Fruit fly (Drosophila melanogaster) whole organism, embryonic: Measurements from ENCODE around the gene Sdhaf3.
A peak's percentile ranks its signal among the peaks of the same experiment; 100 is the strongest.

ENCODE experiments used
- ATbp ChIP-seq: fragments of 200-800 bp; sonication (Bioruptor generic); optimal IDR thresholded peaks from 2 replicates; lab custom pipeline; 2017; ENCODE audit warnings: missing biosample characterization, mild to moderate bottlenecking, missing genetic modification characterization, missing genetic modification reagents
- Ada2b ChIP-seq: fragments of 200-800 bp; sonication (Bioruptor generic); IDR thresholded peaks from 2 replicates; pipeline ENCODE4 v1.3.6; 2022; ENCODE audit warnings: missing biosample characterization, missing genetic modification characterization
- Adf1 ChIP-seq: fragments of 200-800 bp; sonication (Bioruptor generic); IDR thresholded peaks from 2 replicates; pipeline ENCODE4 v1.3.6; 2022; ENCODE audit warnings: missing biosample characterization, missing genetic modification characterization
- BEAF-32 ChIP-seq: fragments of 200-800 bp; sonication (Bioruptor generic); optimal IDR thresholded peaks from 3 replicates; lab custom pipeline; 2017; ENCODE audit warnings: missing biosample characterization, missing genetic modification characterization, mild to moderate bottlenecking, moderate library complexity, missing genetic modification reagents
- CG10147 ChIP-seq: fragments of 200-800 bp; sonication (Bioruptor generic); optimal IDR thresholded peaks from 2 replicates; lab custom pipeline; 2019; ENCODE audit warnings: missing biosample characterization, mild to moderate bottlenecking, missing genetic modification characterization, moderate library complexity
- CG1024 ChIP-seq: fragments of 200-800 bp; sonication (Bioruptor generic); IDR thresholded peaks from 2 replicates; pipeline ENCODE4 v1.3.6; 2022; ENCODE audit warnings: missing biosample characterization, missing genetic modification characterization
- CG10462 ChIP-seq: fragments of 200-800 bp; sonication (Bioruptor generic); optimal IDR thresholded peaks from 2 replicates; lab custom pipeline; 2016; ENCODE audit warnings: missing biosample characterization, missing genetic modification characterization
- CG11456 ChIP-seq: fragments of 200-800 bp; sonication (Bioruptor generic); IDR thresholded peaks from 3 replicates; pipeline ENCODE4 v1.3.6; 2022; ENCODE audit warnings: missing biosample characterization, missing genetic modification characterization
- CG12104 ChIP-seq: fragments of 200-800 bp; sonication (Bioruptor generic); optimal IDR thresholded peaks from 3 replicates; lab custom pipeline; 2016; ENCODE audit warnings: missing biosample characterization, missing genetic modification characterization
- CG13624 ChIP-seq: fragments of 200-800 bp; sonication (Bioruptor generic); optimal IDR thresholded peaks from 2 replicates; lab custom pipeline; 2016; ENCODE audit warnings: missing biosample characterization, missing genetic modification characterization
- CG14667 ChIP-seq: fragments of 200-800 bp; sonication (Bioruptor generic); IDR thresholded peaks from 2 replicates; pipeline ENCODE4 v1.3.6; 2022; ENCODE audit warnings: missing biosample characterization, missing genetic modification characterization
- CG16815 ChIP-seq: fragments of 200-800 bp; sonication (Bioruptor generic); optimal IDR thresholded peaks from 3 replicates; lab custom pipeline; 2017; ENCODE audit warnings: missing biosample characterization, mild to moderate bottlenecking, missing genetic modification characterization
- CG18011 ChIP-seq: fragments of 200-800 bp; sonication (Bioruptor generic); optimal IDR thresholded peaks from 2 replicates; lab custom pipeline; 2017; ENCODE audit warnings: missing biosample characterization, missing genetic modification characterization, mild to moderate bottlenecking, moderate library complexity, missing genotype
- CG18619 ChIP-seq: fragments of 200-800 bp; sonication (Bioruptor generic); optimal IDR thresholded peaks from 3 replicates; lab custom pipeline; 2017; ENCODE audit warnings: missing biosample characterization, mild to moderate bottlenecking, missing genetic modification characterization
- CG2889 ChIP-seq: fragments of 200-800 bp; sonication (Bioruptor generic); IDR thresholded peaks from 3 replicates; pipeline ENCODE4 v1.3.6; 2022; ENCODE audit warnings: missing biosample characterization, missing genetic modification characterization
- CG31441 ChIP-seq: fragments of 200-800 bp; sonication (Bioruptor generic); IDR thresholded peaks from 2 replicates; pipeline ENCODE4 v1.3.6; 2022; ENCODE audit warnings: missing biosample characterization, missing genetic modification characterization
- CG3838 ChIP-seq: fragments of 200-800 bp; sonication (Bioruptor generic); optimal IDR thresholded peaks from 3 replicates; lab custom pipeline; 2016; ENCODE audit warnings: missing biosample characterization, missing genetic modification characterization
- CG3847 ChIP-seq: fragments of 200-800 bp; sonication (Bioruptor generic); IDR thresholded peaks from 2 replicates; pipeline ENCODE4 v1.3.6; 2022; ENCODE audit warnings: missing biosample characterization, missing genetic modification characterization
- CG4282 ChIP-seq: fragments of 200-800 bp; sonication (Bioruptor generic); optimal IDR thresholded peaks from 2 replicates; lab custom pipeline; 2016; ENCODE audit warnings: missing biosample characterization, missing genetic modification characterization
- CG4820 ChIP-seq: fragments of 200-800 bp; sonication (Bioruptor generic); optimal IDR thresholded peaks from 3 replicates; lab custom pipeline; 2016; ENCODE audit warnings: missing biosample characterization, missing genetic modification characterization
- CG9437 ChIP-seq: fragments of 200-800 bp; sonication (Bioruptor generic); optimal IDR thresholded peaks from 2 replicates; lab custom pipeline; 2018; ENCODE audit warnings: missing biosample characterization, mild to moderate bottlenecking, missing genetic modification characterization
- CG9876 ChIP-seq: fragments of 200-800 bp; sonication (Bioruptor generic); optimal IDR thresholded peaks from 2 replicates; lab custom pipeline; 2016; ENCODE audit warnings: missing biosample characterization, missing genetic modification characterization
- CHES-1-like ChIP-seq: fragments of 200-800 bp; sonication (Bioruptor generic); optimal IDR thresholded peaks from 2 replicates; lab custom pipeline; 2016; ENCODE audit warnings: missing biosample characterization, missing genetic modification characterization
- Chrac-16 ChIP-seq: fragments of 200-800 bp; sonication (Bioruptor generic); optimal IDR thresholded peaks from 3 replicates; lab custom pipeline; 2016; ENCODE audit warnings: missing biosample characterization, missing genetic modification characterization
- CrebB ChIP-seq: fragments of 200-800 bp; sonication (Bioruptor generic); optimal IDR thresholded peaks from 3 replicates; lab custom pipeline; 2018; ENCODE audit warnings: missing biosample characterization, mild to moderate bottlenecking, missing genetic modification characterization
- Dfd ChIP-seq, 2 experiments: fragments of >200 bp; optimal IDR thresholded peaks; 2 replicates each; lab custom pipeline; 2017; ENCODE audit warnings: missing biosample characterization in 2 of 2, missing genetic modification characterization in 2 of 2
- Dll ChIP-seq: fragments of 200-800 bp; sonication (Bioruptor generic); IDR thresholded peaks from 4 replicates; pipeline ENCODE4 v1.3.6; 2022; ENCODE audit warnings: missing biosample characterization, missing genetic modification characterization; ENCODE audit not compliant: partially characterized antibody
- Gsc ChIP-seq: fragments of 200-800 bp; sonication (Bioruptor generic); IDR thresholded peaks from 2 replicates; pipeline ENCODE4 v1.3.6; 2022; ENCODE audit warnings: missing biosample characterization, missing genetic modification characterization
- HLH54F ChIP-seq: fragments of 200-800 bp; sonication (Bioruptor generic); optimal IDR thresholded peaks from 3 replicates; lab custom pipeline; 2016; ENCODE audit warnings: missing biosample characterization, missing genetic modification characterization
- HmgD ChIP-seq: fragments of 200-800 bp; sonication (Bioruptor generic); optimal IDR thresholded peaks from 3 replicates; lab custom pipeline; 2016; ENCODE audit warnings: missing biosample characterization, missing genetic modification characterization
- Lhr ChIP-seq: fragments of 200-800 bp; sonication (Bioruptor generic); optimal IDR thresholded peaks from 3 replicates; lab custom pipeline; 2017; ENCODE audit warnings: mild to moderate bottlenecking, missing biosample characterization, missing genetic modification reagents, missing genetic modification characterization
- Lim3 ChIP-seq: fragments of 200-800 bp; sonication (Bioruptor generic); IDR thresholded peaks from 2 replicates; pipeline ENCODE4 v1.3.6; 2022; ENCODE audit warnings: missing biosample characterization, missing genetic modification characterization
- MBD-R2 ChIP-seq: fragments of 200-800 bp; sonication (Bioruptor generic); IDR thresholded peaks from 2 replicates; pipeline ENCODE4 v1.3.6; 2022; ENCODE audit warnings: missing biosample characterization, missing genetic modification characterization
- Mes4 ChIP-seq: fragments of 200-800 bp; sonication (Bioruptor generic); optimal IDR thresholded peaks from 2 replicates; lab custom pipeline; 2016; ENCODE audit warnings: missing biosample characterization, missing genetic modification characterization
- Optix ChIP-seq: fragments of 200-800 bp; sonication (Bioruptor generic); IDR thresholded peaks from 3 replicates; pipeline ENCODE4 v1.3.6; 2022; ENCODE audit warnings: missing biosample characterization, missing genetic modification characterization
- abd-A ChIP-seq: fragments of 200-800 bp; sonication (Bioruptor generic); optimal IDR thresholded peaks from 3 replicates; lab custom pipeline; 2019; ENCODE audit warnings: missing biosample characterization, mild to moderate bottlenecking, missing genetic modification characterization, moderate library complexity
- cwo ChIP-seq: fragments of 200-800 bp; sonication (Bioruptor generic); optimal IDR thresholded peaks from 3 replicates; lab custom pipeline; 2017; ENCODE audit warnings: missing biosample characterization, missing genetic modification characterization, mild to moderate bottlenecking, moderate library complexity, missing genetic modification reagents
- en ChIP-seq: fragments of 200-800 bp; sonication (Bioruptor generic); optimal IDR thresholded peaks from 2 replicates; lab custom pipeline; 2016; ENCODE audit warnings: missing biosample characterization, missing genetic modification characterization
- eyg ChIP-seq: fragments of 200-800 bp; sonication (Bioruptor generic); optimal IDR thresholded peaks from 3 replicates; lab custom pipeline; 2016; ENCODE audit warnings: missing biosample characterization, missing genetic modification characterization
- gem ChIP-seq: fragments of 200-800 bp; sonication (Bioruptor generic); optimal IDR thresholded peaks from 2 replicates; lab custom pipeline; 2019; ENCODE audit warnings: missing biosample characterization, mild to moderate bottlenecking, missing genetic modification characterization, moderate library complexity
- klu ChIP-seq: fragments of 200-800 bp; sonication (Bioruptor generic); IDR thresholded peaks from 2 replicates; pipeline ENCODE4 v1.3.6; 2022; ENCODE audit warnings: missing biosample characterization, missing genetic modification characterization
- lov ChIP-seq, 2 experiments: fragments of 200-800 bp in 1 of 2; fragments of >200 bp in 1 of 2; sonication (Bioruptor generic) in 1 of 2; IDR thresholded peaks in 1 of 2; optimal IDR thresholded peaks in 1 of 2; 2 replicates in 1 of 2; 3 replicates in 1 of 2; pipeline versions ENCODE4 v1.3.6 to Lab custom; 2017 to 2022; ENCODE audit warnings: missing biosample characterization in 1 of 2, missing genetic modification characterization in 1 of 2
- luna ChIP-seq: fragments of 200-800 bp; sonication (Bioruptor generic); optimal IDR thresholded peaks from 2 replicates; lab custom pipeline; 2016; ENCODE audit warnings: missing biosample characterization, missing genetic modification characterization
- nom ChIP-seq: fragments of 200-800 bp; sonication (Bioruptor generic); optimal IDR thresholded peaks from 2 replicates; lab custom pipeline; 2017; ENCODE audit warnings: missing biosample characterization, missing genetic modification characterization, mild to moderate bottlenecking, moderate library complexity, missing genetic modification reagents
- onecut ChIP-seq: fragments of 200-800 bp; sonication (Bioruptor generic); IDR thresholded peaks from 2 replicates; pipeline ENCODE4 v1.3.6; 2022; ENCODE audit warnings: missing biosample characterization, missing genetic modification characterization
- prd ChIP-seq, 3 experiments: fragments of >200 bp in 2 of 3; fragments of 200-800 bp in 1 of 3; sonication (Bioruptor generic) in 1 of 3; optimal IDR thresholded peaks in 2 of 3; IDR thresholded peaks in 1 of 3; 2 replicates in 2 of 3; 3 replicates in 1 of 3; pipeline versions ENCODE4 v1.3.6 to Lab custom; 2017 to 2022; ENCODE audit warnings: missing biosample characterization in 1 of 3, missing genetic modification characterization in 1 of 3
- ranshi ChIP-seq: fragments of 200-800 bp; sonication (Bioruptor generic); IDR thresholded peaks from 2 replicates; pipeline ENCODE4 v1.3.6; 2022; ENCODE audit warnings: missing biosample characterization, missing genetic modification characterization
- slp2 ChIP-seq: fragments of 200-800 bp; sonication (Bioruptor generic); optimal IDR thresholded peaks from 2 replicates; lab custom pipeline; 2016; ENCODE audit warnings: missing biosample characterization, missing genetic modification characterization
- so ChIP-seq: fragments of 200-800 bp; sonication (Bioruptor generic); IDR thresholded peaks from 3 replicates; pipeline ENCODE4 v1.3.6; 2022; ENCODE audit warnings: missing biosample characterization, missing genetic modification characterization
- zfh1 ChIP-seq: fragments of 200-800 bp; sonication (Bioruptor generic); IDR thresholded peaks from 3 replicates; pipeline ENCODE4 v1.3.6; 2022; ENCODE audit warnings: missing biosample characterization, missing genetic modification characterization

Gene Sdhaf3

DNA sequence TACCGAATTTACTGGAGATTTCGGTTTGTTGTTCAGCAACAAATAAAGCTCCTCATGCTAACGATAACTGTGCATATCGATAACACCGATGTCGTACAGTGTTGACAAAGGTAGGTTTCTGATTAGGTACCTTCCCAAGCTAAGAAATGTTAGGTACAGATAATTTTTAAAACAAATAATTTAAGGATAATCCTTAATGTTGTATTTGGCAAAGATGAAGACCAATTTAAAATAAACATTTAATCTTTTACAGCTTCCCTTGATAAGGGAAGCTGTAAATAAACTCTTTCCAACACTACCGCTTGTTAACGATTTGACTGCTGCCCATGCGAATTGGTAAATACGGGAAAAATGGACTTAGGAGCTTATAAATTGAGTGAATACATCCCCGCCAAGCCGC lies 39.3 kb downstream of the Sdhaf3 start, which contains the start of the genes Ttc1 and CG14882 (continued):
- TF ChIP-seq cwo (peak; percentile 68), so (GFP tag; lab: Robert Waterston, UW) (peak; percentile 90), Dll (peak; percentile 53; the same call in 2 of the 4 replicates), Ada2b (GFP tag; lab: Robert Waterston, UW) (peak; percentile 34; the same call in 1 of the 2 replicates), CG9437 (GFP tag; lab: Kevin White, UChicago) (peak; percentile 74), CG3838 (GFP tag; lab: Kevin White, UChicago) (peak; percentile 71), onecut (GFP tag; lab: Robert Waterston, UW) (peak; percentile 45), CG10147 (GFP tag; lab: Kevin White, UChicago) (peak; percentile 58), ATbp (peak; percentile 78), gem (peak; percentile 91), zfh1 (GFP tag; lab: Robert Waterston, UW) (peak; percentile 91), CG12104 (peak; percentile 63), CG18011 (GFP tag; lab: Kevin White, UChicago) (peak; percentile 82), Chrac-16 (GFP tag; lab: Kevin White, UChicago) (peak; percentile 84), Mes4 (peak; percentile 77), lov (optimal IDR thresholded peaks at IDR 0.05; lab: Kevin White, UChicago) (no peak), lov (GFP tag; IDR thresholded peaks at IDR 0.05; lab: Robert Waterston, UW) (no peak), Optix (peak; percentile 69), CG16815 (peak; percentile 56), ranshi (GFP tag; lab: Robert Waterston, UW) (peak; percentile 82), abd-A (tag; lab: Kevin White, UChicago) (no peak), HmgD (no peak), CG11456 (peak; percentile 84), slp2 (GFP tag; lab: Kevin White, UChicago) (peak; percentile 48), luna (GFP tag; lab: Kevin White, UChicago) (peak; percentile 55), MBD-R2 (GFP tag; lab: Robert Waterston, UW) (peak; percentile 93), klu (GFP tag; lab: Robert Waterston, UW) (peak; percentile 61), CG31441 (GFP tag; lab: Robert Waterston, UW) (peak; percentile 79), Gsc (GFP tag; lab: Robert Waterston, UW) (no peak), CG4820 (GFP tag; lab: Kevin White, UChicago) (peak; percentile 61), prd (optimal IDR thresholded peaks at IDR 0.05; lab: Kevin White, UChicago) (no peak), prd (GFP tag; IDR thresholded peaks at IDR 0.05; lab: Robert Waterston, UW) (peak; percentile 84), Dfd (GFP tag; optimal IDR thresholded peaks at IDR 0.05; lab: Kevin White, UChicago) (no peak), CG13624 (GFP tag; lab: Kevin White, UChicago) (peak; percentile 93), CG10462 (GFP tag; lab: Kevin White, UChicago) (peak; percentile 87), HLH54F (peak; percentile 87), Lhr (GFP tag; lab: Kevin White, UChicago) (peak; percentile 48), CrebB (tag; lab: Kevin White, UChicago) (peak; percentile 44), CG4282 (peak; percentile 72), CG14667 (GFP tag; lab: Robert Waterston, UW) (no peak; the same call in 1 of the 2 replicates), CHES-1-like (GFP tag; lab: Kevin White, UChicago) (peak; percentile 88), CG1024 (GFP tag; lab: Robert Waterston, UW) (peak; percentile 12; the same call in 1 of the 2 replicates), CG9876 (GFP tag; lab: Kevin White, UChicago) (peak; percentile 44), CG3847 (GFP tag; lab: Robert Waterston, UW) (peak; percentile 91), CG18619 (GFP tag; lab: Kevin White, UChicago) (peak; percentile 72), BEAF-32 (GFP tag; lab: Kevin White, UChicago) (peak; percentile 56), Adf1 (GFP tag; lab: Robert Waterston, UW) (peak; percentile 55), nom (peak; percentile 30), Lim3 (peak; percentile 68; the same call in 1 of the 2 replicates), en (GFP tag; lab: Kevin White, UChicago) (peak; percentile 78), CG2889 (peak; percentile 91), eyg (peak; percentile 56)
